Worm (Caenorhabditis elegans) whole organism, young adult: ENCODE data around the gene mpst-3.

Source experiments
- B0019.2 ChIP-seq: fragments of 200-800 bp; sonication (Bioruptor generic); conservative IDR thresholded peaks from 2 replicates; pipeline ENCODE4 v1.3.6; 2022; ENCODE audit warnings: missing genetic modification reagents, missing genetic modification characterization, missing compliant biosample characterization
- B0336.3 ChIP-seq: fragments of 200-800 bp; sonication (Bioruptor generic); IDR thresholded peaks from 2 replicates; pipeline ENCODE4 v1.3.6; 2022; ENCODE audit warnings: missing genetic modification characterization, missing compliant biosample characterization
- C17E4.6 ChIP-seq: fragments of 200-800 bp; sonication (Bioruptor generic); IDR thresholded peaks from 2 replicates; pipeline ENCODE4 v1.3.6; 2022; ENCODE audit warnings: missing genetic modification reagents, missing genetic modification characterization, missing compliant biosample characterization
- F39B2.1 ChIP-seq: fragments of 200-800 bp; sonication (Bioruptor generic); IDR thresholded peaks from 2 replicates; pipeline ENCODE4 v1.3.6; 2022; ENCODE audit warnings: missing genetic modification reagents, missing genetic modification characterization, missing compliant biosample characterization
- Y95B8A.8 ChIP-seq: fragments of 200-800 bp; sonication (Bioruptor generic); IDR thresholded peaks from 2 replicates; pipeline ENCODE4 v1.3.6; 2022; ENCODE audit warnings: missing genetic modification reagents, missing genetic modification characterization, missing compliant biosample characterization
- ZK185.1 ChIP-seq: sonication (generic microtip); optimal IDR thresholded peaks from 2 replicates; lab custom pipeline; 2016; ENCODE audit warnings: mild to moderate bottlenecking, missing genetic modification characterization, missing compliant biosample characterization; ENCODE audit not compliant: poor library complexity, severe bottlenecking
- akir-1 ChIP-seq: fragments of 200-800 bp; sonication (Bioruptor generic); optimal IDR thresholded peaks from 2 replicates; lab custom pipeline; 2018; ENCODE audit warnings: mild to moderate bottlenecking, missing genetic modification characterization, moderate library complexity, missing compliant biosample characterization
- ama-1 ChIP-seq, 3 experiments: fragments of 150-350 bp in 1 of 3; sonication (generic microtip) in 2 of 3; optimal IDR thresholded peaks; 2 replicates each; lab custom pipeline; 2014 to 2018; ENCODE audit warnings: missing biosample characterization in 2 of 3, missing genetic modification characterization in 2 of 3, missing genetic modification reagents in 2 of 3
- aptf-3 ChIP-seq: fragments of 200-800 bp; sonication (Bioruptor generic); IDR thresholded peaks from 2 replicates; pipeline ENCODE4 v1.3.6; 2022; ENCODE audit warnings: missing genetic modification characterization, missing compliant biosample characterization
- atf-7 ChIP-seq: sonication (generic microtip); optimal IDR thresholded peaks from 2 replicates; lab custom pipeline; 2017; ENCODE audit warnings: mild to moderate bottlenecking, missing genetic modification characterization, missing compliant biosample characterization
- athp-1 ChIP-seq: sonication (generic microtip); optimal IDR thresholded peaks from 2 replicates; lab custom pipeline; 2017; ENCODE audit warnings: mild to moderate bottlenecking, missing genetic modification characterization, missing compliant biosample characterization
- attf-3 ChIP-seq: fragments of 200-800 bp; sonication (Bioruptor generic); conservative IDR thresholded peaks from 2 replicates; pipeline ENCODE4 v1.3.6; 2022; ENCODE audit warnings: missing genetic modification reagents, missing genetic modification characterization, missing compliant biosample characterization
- attf-6 ChIP-seq: fragments of 200-800 bp; sonication (Bioruptor generic); IDR thresholded peaks from 2 replicates; pipeline ENCODE4 v1.3.6; 2022; ENCODE audit warnings: missing genetic modification reagents, missing genetic modification characterization, missing compliant biosample characterization
- bed-2 ChIP-seq: fragments of 200-800 bp; sonication (Bioruptor generic); IDR thresholded peaks from 2 replicates; pipeline ENCODE4 v1.3.6; 2022; ENCODE audit warnings: missing genetic modification reagents, missing genetic modification characterization, missing compliant biosample characterization
- cebp-1 ChIP-seq, 2 experiments: fragments of 200-800 bp in 1 of 2; sonication (Bioruptor generic) in 1 of 2; sonication (generic microtip) in 1 of 2; IDR thresholded peaks in 1 of 2; optimal IDR thresholded peaks in 1 of 2; 2 replicates each; pipeline versions ENCODE4 v1.3.6 to Lab custom; 2017 to 2022; ENCODE audit warnings: missing compliant biosample characterization in 2 of 2, missing genetic modification characterization in 2 of 2, mild to moderate bottlenecking in 1 of 2, missing genetic modification reagents in 1 of 2, moderate library complexity in 1 of 2
- ceh-100 ChIP-seq: fragments of 200-800 bp; sonication (Bioruptor generic); IDR thresholded peaks from 2 replicates; pipeline ENCODE4 v1.3.6; 2022; ENCODE audit warnings: missing genetic modification reagents, missing genetic modification characterization, missing compliant biosample characterization
- ceh-40 ChIP-seq: fragments of 200-800 bp; sonication (Bioruptor generic); IDR thresholded peaks from 2 replicates; pipeline ENCODE4 v1.3.6; 2022; ENCODE audit warnings: missing genetic modification characterization, missing compliant biosample characterization
- chd-7 ChIP-seq: sonication (generic microtip); optimal IDR thresholded peaks from 2 replicates; lab custom pipeline; 2016; ENCODE audit warnings: mild to moderate bottlenecking, missing genetic modification characterization, moderate library complexity, missing compliant biosample characterization
- die-1 ChIP-seq: sonication (generic microtip); optimal IDR thresholded peaks from 2 replicates; lab custom pipeline; 2016; ENCODE audit warnings: missing genotype, mild to moderate bottlenecking, missing genetic modification characterization, missing compliant biosample characterization
- dpff-1 ChIP-seq: sonication (generic microtip); optimal IDR thresholded peaks from 2 replicates; lab custom pipeline; 2017; ENCODE audit warnings: mild to moderate bottlenecking, missing genetic modification characterization, missing compliant biosample characterization
- efl-1 ChIP-seq: fragments of 150-350 bp; optimal IDR thresholded peaks from 2 replicates; lab custom pipeline; 2014; ENCODE audit warnings: missing biosample characterization, missing genetic modification reagents, missing genetic modification characterization
- gei-17 ChIP-seq: fragments of 200-800 bp; sonication (Bioruptor generic); optimal IDR thresholded peaks from 2 replicates; lab custom pipeline; 2018; ENCODE audit warnings: mild to moderate bottlenecking, missing genetic modification characterization, missing compliant biosample characterization
- hmg-1.2 ChIP-seq: fragments of 200-800 bp; sonication (Bioruptor generic); IDR thresholded peaks from 2 replicates; pipeline ENCODE4 v1.3.6; 2022; ENCODE audit warnings: missing genetic modification reagents, missing genetic modification characterization, missing compliant biosample characterization
- hsf-1 ChIP-seq: fragments of 200-800 bp; sonication (Bioruptor generic); IDR thresholded peaks from 2 replicates; pipeline ENCODE4 v1.3.6; 2022; ENCODE audit warnings: missing genetic modification reagents, missing genetic modification characterization, missing compliant biosample characterization
- let-607 ChIP-seq, 2 experiments: fragments of 200-800 bp in 1 of 2; sonication (Bioruptor generic) in 1 of 2; sonication (generic microtip) in 1 of 2; optimal IDR thresholded peaks; 2 replicates each; lab custom pipeline; 2016 to 2018; ENCODE audit warnings: mild to moderate bottlenecking in 2 of 2, missing compliant biosample characterization in 2 of 2, missing genetic modification characterization in 2 of 2, moderate library complexity in 2 of 2, missing genotype in 1 of 2
- lin-35 ChIP-seq, 3 experiments: fragments of 150-350 bp in 2 of 3; sonication (generic microtip) in 1 of 3; optimal IDR thresholded peaks; 2 replicates each; lab custom pipeline; 2014 to 2018; ENCODE audit warnings: missing biosample characterization in 3 of 3, missing genetic modification characterization in 3 of 3, missing genetic modification reagents in 3 of 3
- madf-8 ChIP-seq: fragments of 200-800 bp; sonication (Bioruptor generic); conservative IDR thresholded peaks from 2 replicates; pipeline ENCODE4 v1.3.6; 2022; ENCODE audit warnings: missing genetic modification reagents, missing genetic modification characterization, missing compliant biosample characterization
- mxl-1 ChIP-seq: sonication (generic microtip); optimal IDR thresholded peaks from 2 replicates; lab custom pipeline; 2016; ENCODE audit warnings: missing genetic modification characterization, missing compliant biosample characterization
- pbrm-1 ChIP-seq: fragments of 200-800 bp; sonication (Bioruptor generic); IDR thresholded peaks from 2 replicates; pipeline ENCODE4 v1.3.6; 2022; ENCODE audit warnings: missing genetic modification reagents, missing genetic modification characterization, missing compliant biosample characterization
- rcor-1 ChIP-seq: fragments of 200-800 bp; sonication (Bioruptor generic); IDR thresholded peaks from 2 replicates; pipeline ENCODE4 v1.3.6; 2022; ENCODE audit warnings: missing genetic modification reagents, missing genetic modification characterization, missing compliant biosample characterization
- snpc-1.1 ChIP-seq: sonication (generic microtip); optimal IDR thresholded peaks from 2 replicates; lab custom pipeline; 2017; ENCODE audit warnings: missing genetic modification characterization, mild to moderate bottlenecking, missing compliant biosample characterization, antibody characterized with exemption, moderate library complexity, missing genotype, missing genetic modification reagents; ENCODE audit not compliant: insufficient read depth
- snpc-4 ChIP-seq, 5 experiments: fragments of 150-350 bp in 1 of 5; sonication (generic microtip) in 4 of 5; optimal IDR thresholded peaks; 2 replicates each; lab custom pipeline; 2014 to 2018; ENCODE audit warnings: missing genetic modification characterization in 5 of 5, missing biosample characterization in 3 of 5, antibody characterized with exemption in 2 of 5, mild to moderate bottlenecking in 2 of 5, missing compliant biosample characterization in 2 of 5, missing genotype in 2 of 5, moderate library complexity in 2 of 5, missing genetic modification reagents in 1 of 5
- zfh-2 ChIP-seq: fragments of 200-800 bp; sonication (Bioruptor generic); conservative IDR thresholded peaks from 2 replicates; pipeline ENCODE4 v1.3.6; 2022; ENCODE audit warnings: missing genetic modification reagents, missing genetic modification characterization, missing compliant biosample characterization
- ztf-25 ChIP-seq: fragments of 200-800 bp; sonication (Bioruptor generic); IDR thresholded peaks from 2 replicates; pipeline ENCODE4 v1.3.6; 2022; ENCODE audit warnings: missing genetic modification reagents, missing genetic modification characterization, missing compliant biosample characterization
- ztf-3 ChIP-seq: fragments of 200-800 bp; sonication (Bioruptor generic); optimal IDR thresholded peaks from 2 replicates; lab custom pipeline; 2018; ENCODE audit warnings: mild to moderate bottlenecking, missing genetic modification characterization, missing compliant biosample characterization
- ztf-6 ChIP-seq: fragments of 200-800 bp; sonication (Bioruptor generic); IDR thresholded peaks from 2 replicates; pipeline ENCODE4 v1.3.6; 2022; ENCODE audit warnings: missing genetic modification reagents, missing genetic modification characterization, missing compliant biosample characterization

mpst-3 gene

DNA sequence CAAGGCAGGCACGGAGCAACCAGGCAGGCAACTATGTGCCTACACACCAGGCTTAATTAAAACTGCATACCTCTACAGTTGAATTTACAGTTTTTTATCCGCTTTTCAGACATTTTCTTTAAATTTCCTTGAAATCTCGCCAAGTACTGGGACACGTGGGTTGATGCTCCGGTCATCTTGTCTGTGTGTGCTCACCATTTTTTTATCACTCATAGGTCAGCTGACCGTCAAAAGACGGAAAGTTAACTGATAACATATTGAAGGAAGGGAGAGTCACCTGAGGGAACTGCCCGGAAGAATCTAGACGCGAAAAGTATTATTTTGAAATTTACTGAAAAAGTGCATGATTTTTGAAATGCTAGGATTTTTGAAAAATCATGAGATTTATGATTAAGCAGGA is 44.9 kb upstream of the mpst-3 start (continued):
- TF ChIP-seq let-607 (tag; optimal IDR thresholded peaks at IDR 0.05; lab: Kevin White, UChicago) (peak; percentile 14 to 49), ztf-3 (peak; percentile 11), ceh-100 (GFP tag; lab: Robert Waterston, UW) (no peak), ztf-6 (GFP tag; lab: Robert Waterston, UW) (no peak), F39B2.1 (0 out of 2 replicates have a peak, but pooled peaks have one; percentile 19), rcor-1 (GFP tag; lab: Robert Waterston, UW) (no peak), ama-1 (optimal IDR thresholded peaks at IDR 0.05; lab: Kevin White, UChicago) (no peak), ama-1 (GFP tag; optimal IDR thresholded peaks at IDR 0.05; lab: Kevin White, UChicago) (no peak), bed-2 (no peak), snpc-4 (GFP tag; optimal IDR thresholded peaks at IDR 0.05; lab: Kevin White, UChicago) (no peak), snpc-4 (tag; optimal IDR thresholded peaks at IDR 0.05; lab: Kevin White, UChicago) (peak in 1 of 4 experiments; percentile 20), C17E4.6 (GFP tag; lab: Robert Waterston, UW) (no peak)
- TF ChIP-seq, all 124 proteins: peak for 20

DNA sequence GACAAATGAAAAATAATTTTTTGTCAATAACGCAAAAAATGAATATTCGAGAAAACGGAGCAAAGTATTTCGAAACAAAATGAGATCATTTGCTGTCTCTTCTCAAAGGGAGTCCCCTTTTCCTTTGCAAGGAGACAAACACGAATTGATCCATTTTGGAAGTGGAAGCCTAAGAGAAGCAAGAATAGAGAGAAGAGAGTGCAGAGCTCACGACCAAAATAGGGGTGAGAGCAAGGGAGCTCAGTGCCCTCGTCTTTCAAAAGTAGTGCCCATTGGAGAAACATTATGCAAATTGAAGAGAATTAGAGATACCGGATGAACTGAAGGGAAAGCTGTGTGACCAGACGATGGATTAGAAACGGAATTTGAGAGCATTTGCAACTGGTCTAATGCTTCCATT is 44.2 kb upstream of the mpst-3 start:
- no peak for TF ChIP-seq mxl-1 (tag; lab: Kevin White, UChicago)
- TF ChIP-seq ZK185.1: no peak
- TF ChIP-seq hmg-1.2 (GFP tag; lab: Robert Waterston, UW): peak; percentile 52; the same call in 1 of the 2 replicates
- TF ChIP-seq efl-1 (GFP tag; lab: Kevin White, UChicago): no peak
- TF ChIP-seq atf-7 (tag; lab: Kevin White, UChicago): no peak
- no peak for TF ChIP-seq attf-6
- TF ChIP-seq attf-3 (GFP tag; lab: Robert Waterston, UW): no peak
- no peak for TF ChIP-seq snpc-1.1 (tag; lab: Kevin White, UChicago)
- no peak for TF ChIP-seq madf-8
- no peak for TF ChIP-seq cebp-1 (GFP tag; IDR thresholded peaks at IDR 0.05; lab: Robert Waterston, UW)
- peak; percentile 44 for TF ChIP-seq cebp-1 (tag; optimal IDR thresholded peaks at IDR 0.05; lab: Kevin White, UChicago)
- no peak for TF ChIP-seq bed-2
- TF ChIP-seq B0019.2: no peak
- no peak for TF ChIP-seq ztf-25
- peak; percentile 19 for TF ChIP-seq chd-7 (tag; lab: Kevin White, UChicago)
- TF ChIP-seq athp-1: no peak
- TF ChIP-seq ceh-40: no peak
- TF ChIP-seq hsf-1: no peak
- no peak for TF ChIP-seq lin-35 (GFP tag; optimal IDR thresholded peaks at IDR 0.05; lab: Kevin White, UChicago)
- no peak for TF ChIP-seq B0336.3 (GFP tag; lab: Robert Waterston, UW)
- TF ChIP-seq ama-1 (optimal IDR thresholded peaks at IDR 0.05; lab: Kevin White, UChicago): peak; percentile 24
- TF ChIP-seq ama-1 (GFP tag; optimal IDR thresholded peaks at IDR 0.05; lab: Kevin White, UChicago): no peak
- no peak for TF ChIP-seq zfh-2 (GFP tag; lab: Robert Waterston, UW)
- no peak for TF ChIP-seq akir-1 (GFP tag; lab: Kevin White, UChicago)
- TF ChIP-seq pbrm-1 (GFP tag; lab: Robert Waterston, UW): no peak
- no peak for TF ChIP-seq dpff-1 (tag; lab: Kevin White, UChicago)
- no peak for TF ChIP-seq Y95B8A.8 (GFP tag; lab: Robert Waterston, UW)
- TF ChIP-seq gei-17 (GFP tag; lab: Kevin White, UChicago): no peak
- TF ChIP-seq die-1: no peak
- TF ChIP-seq snpc-4 (GFP tag; optimal IDR thresholded peaks at IDR 0.05; lab: Kevin White, UChicago): no peak
- no peak for TF ChIP-seq snpc-4 (tag; optimal IDR thresholded peaks at IDR 0.05; lab: Kevin White, UChicago)
- no peak for TF ChIP-seq aptf-3 (GFP tag; lab: Robert Waterston, UW)
